Worm (Caenorhabditis elegans) whole organism, L2 larva: ENCODE results near the gene Y73F8A.23.

Experiments
- elt-3 ChIP-seq: sonication (generic microtip); optimal IDR thresholded peaks from 2 replicates; lab custom pipeline; 2017; ENCODE audit warnings: missing biosample characterization, missing genetic modification characterization
- lin-13 ChIP-seq: fragments of 150-350 bp; optimal IDR thresholded peaks from 2 replicates; lab custom pipeline; 2014; ENCODE audit warnings: missing biosample characterization, missing genetic modification reagents, missing genetic modification characterization
- mdl-1 ChIP-seq, 2 experiments: fragments of 150-350 bp in 1 of 2; sonication (generic microtip) in 1 of 2; optimal IDR thresholded peaks; 2 replicates each; lab custom pipeline; 2017; ENCODE audit warnings: missing biosample characterization in 2 of 2, missing genetic modification characterization in 2 of 2
- nhr-12 ChIP-seq: fragments of 150-350 bp; optimal IDR thresholded peaks from 2 replicates; lab custom pipeline; 2014; ENCODE audit warnings: missing biosample characterization, missing genetic modification characterization
- nhr-25 ChIP-seq: fragments of 150-350 bp; sonication (generic microtip); optimal IDR thresholded peaks from 3 replicates; lab custom pipeline; 2014; ENCODE audit warnings: missing biosample characterization, missing genetic modification characterization
- nhr-6 ChIP-seq: fragments of 150-350 bp; optimal IDR thresholded peaks from 2 replicates; lab custom pipeline; 2014; ENCODE audit warnings: missing biosample characterization, missing genetic modification characterization
- sma-9 ChIP-seq, 2 experiments: fragments of 150-350 bp in 1 of 2; sonication (generic microtip) in 1 of 2; optimal IDR thresholded peaks; 2 replicates each; lab custom pipeline; 2014 to 2016; ENCODE audit warnings: missing genetic modification characterization in 2 of 2, mild to moderate bottlenecking in 1 of 2, missing biosample characterization in 1 of 2, missing compliant biosample characterization in 1 of 2, missing genetic modification reagents in 1 of 2, moderate library complexity in 1 of 2
- unc-62 ChIP-seq: fragments of 150-350 bp; optimal IDR thresholded peaks from 2 replicates; lab custom pipeline; 2014; ENCODE audit warnings: missing biosample characterization, missing genetic modification reagents, missing genetic modification characterization

- no peak for TF ChIP-seq mdl-1 (tag; optimal IDR thresholded peaks at IDR 0.05; lab: Kevin White, UChicago)
- TF ChIP-seq nhr-6 (tag; lab: Kevin White, UChicago), result no peak
- TF ChIP-seq elt-3 (tag; lab: Kevin White, UChicago), result no peak
- TF ChIP-seq nhr-25, result no peak
- no peak for TF ChIP-seq nhr-12 (tag; lab: Kevin White, UChicago)
- no peak for TF ChIP-seq lin-13 (GFP tag; lab: Kevin White, UChicago)
- TF ChIP-seq unc-62 (GFP tag; lab: Kevin White, UChicago), result no peak
- TF ChIP-seq sma-9 (GFP tag; optimal IDR thresholded peaks at IDR 0.05; lab: Kevin White, UChicago), result no peak
- no peak for TF ChIP-seq sma-9 (tag; optimal IDR thresholded peaks at IDR 0.05; lab: Kevin White, UChicago)
These were observed 29.3 kb upstream of the Y73F8A.23 start, which contains the start of gene Y73F8A.26 for ce11 chrIV:15473588-15474271.
